Fruit fly (Drosophila melanogaster): ENCODE results near the gene Nepl8.

dm6 chr2L:16502898-16503551, 15.1 kb downstream of the Nepl8 start:
- peak; percentile 64 for TF ChIP-seq CG1621 (tag; optimal IDR thresholded peaks at IDR 0.05)
- TF ChIP-seq CG32006 (GFP tag; optimal IDR thresholded peaks at IDR 0.05), result peak; percentile 86
- TF ChIP-seq CG34406 (GFP tag; optimal IDR thresholded peaks at IDR 0.05), result peak; percentile 64
- TF ChIP-seq Sox102F (GFP tag; optimal IDR thresholded peaks at IDR 0.05), result peak; percentile 42

All from whole organism, prepupa.